Fruit fly (Drosophila melanogaster) whole organism, embryonic: ENCODE data around the gene CG11882.

Source experiments
- Antp ChIP-seq: fragments of 200-800 bp; sonication (Bioruptor generic); optimal IDR thresholded peaks from 3 replicates; lab custom pipeline; 2016; ENCODE audit warnings: missing biosample characterization, missing genetic modification characterization
- CG10267 ChIP-seq: fragments of 200-800 bp; sonication (Bioruptor generic); optimal IDR thresholded peaks from 2 replicates; lab custom pipeline; 2018; ENCODE audit warnings: missing biosample characterization, mild to moderate bottlenecking, missing genetic modification characterization, moderate library complexity
- CG10366 ChIP-seq: fragments of 200-800 bp; sonication (Bioruptor generic); IDR thresholded peaks from 2 replicates; pipeline ENCODE4 v1.3.6; 2022; ENCODE audit warnings: missing biosample characterization, missing genetic modification characterization
- CG10654 ChIP-seq: fragments of 200-800 bp; sonication (Bioruptor generic); optimal IDR thresholded peaks from 2 replicates; lab custom pipeline; 2016; ENCODE audit warnings: missing biosample characterization, missing genetic modification characterization
- CG12219 ChIP-seq: fragments of 200-800 bp; sonication (Bioruptor generic); optimal IDR thresholded peaks from 3 replicates; lab custom pipeline; 2018; ENCODE audit warnings: missing biosample characterization, mild to moderate bottlenecking, missing genetic modification characterization
- CG12942 ChIP-seq: fragments of 200-800 bp; sonication (Bioruptor generic); optimal IDR thresholded peaks from 3 replicates; lab custom pipeline; 2016; ENCODE audit warnings: missing biosample characterization, missing genetic modification characterization
- CG13123 ChIP-seq: fragments of 200-800 bp; sonication (Bioruptor generic); optimal IDR thresholded peaks from 2 replicates; lab custom pipeline; 2016; ENCODE audit warnings: missing biosample characterization, missing genetic modification characterization
- CG30431 ChIP-seq: fragments of 200-800 bp; sonication (Bioruptor generic); optimal IDR thresholded peaks from 2 replicates; lab custom pipeline; 2017; ENCODE audit warnings: missing biosample characterization, missing genetic modification characterization
- CG3847 ChIP-seq: fragments of 200-800 bp; sonication (Bioruptor generic); IDR thresholded peaks from 2 replicates; pipeline ENCODE4 v1.3.6; 2022; ENCODE audit warnings: missing biosample characterization, missing genetic modification characterization
- CG4854 ChIP-seq: fragments of 200-800 bp; sonication (Bioruptor generic); optimal IDR thresholded peaks from 2 replicates; lab custom pipeline; 2016; ENCODE audit warnings: missing biosample characterization, missing genetic modification characterization, inconsistent platforms
- CG5953 ChIP-seq: fragments of 200-800 bp; sonication (Bioruptor generic); IDR thresholded peaks from 2 replicates; pipeline ENCODE4 v1.3.6; 2022; ENCODE audit warnings: missing biosample characterization, missing genetic modification characterization
- CG6175 ChIP-seq: fragments of 200-800 bp; sonication (Bioruptor generic); IDR thresholded peaks from 3 replicates; pipeline ENCODE4 v1.3.6; 2022; ENCODE audit warnings: missing biosample characterization, missing genetic modification characterization
- CG6272 ChIP-seq: fragments of 200-800 bp; sonication (Bioruptor generic); IDR thresholded peaks from 2 replicates; pipeline ENCODE4 v1.3.6; 2022; ENCODE audit warnings: missing biosample characterization, missing genetic modification characterization
- CG6854 ChIP-seq: fragments of 200-800 bp; sonication (Bioruptor generic); optimal IDR thresholded peaks from 3 replicates; lab custom pipeline; 2017; ENCODE audit warnings: missing biosample characterization, mild to moderate bottlenecking, missing genetic modification characterization
- CG7357 ChIP-seq: fragments of 200-800 bp; sonication (Bioruptor generic); IDR thresholded peaks from 3 replicates; pipeline ENCODE4 v1.3.6; 2022; ENCODE audit warnings: missing biosample characterization, missing genetic modification characterization
- CG7928 ChIP-seq: fragments of 200-800 bp; sonication (Bioruptor generic); optimal IDR thresholded peaks from 2 replicates; lab custom pipeline; 2017; ENCODE audit warnings: missing biosample characterization, mild to moderate bottlenecking, missing genetic modification characterization
- CG8281 ChIP-seq: fragments of 200-800 bp; sonication (Bioruptor generic); optimal IDR thresholded peaks from 2 replicates; lab custom pipeline; 2018; ENCODE audit warnings: missing biosample characterization, mild to moderate bottlenecking, missing genetic modification characterization, moderate library complexity
- CG8765 ChIP-seq: fragments of 200-800 bp; sonication (Bioruptor generic); IDR thresholded peaks from 2 replicates; pipeline ENCODE4 v1.3.6; 2022; ENCODE audit warnings: missing biosample characterization, missing genetic modification characterization
- CoRest ChIP-seq: fragments of 200-800 bp; sonication (Bioruptor generic); optimal IDR thresholded peaks from 3 replicates; lab custom pipeline; 2018; ENCODE audit warnings: missing biosample characterization, mild to moderate bottlenecking, missing genetic modification characterization, moderate library complexity
- Dad ChIP-seq: fragments of 200-800 bp; sonication (Bioruptor generic); optimal IDR thresholded peaks from 3 replicates; lab custom pipeline; 2016; ENCODE audit warnings: missing biosample characterization, missing genetic modification characterization
- Dip2 ChIP-seq: fragments of 200-800 bp; sonication (Bioruptor generic); IDR thresholded peaks from 2 replicates; pipeline ENCODE4 v1.3.6; 2022; ENCODE audit warnings: missing biosample characterization, missing genetic modification characterization
- Ets65A ChIP-seq: fragments of 200-800 bp; sonication (Bioruptor generic); peaks from one replicate; lab custom pipeline; 2016; ENCODE audit warnings: missing biosample characterization, missing genetic modification characterization
- H2.0 ChIP-seq: fragments of 200-800 bp; sonication (Bioruptor generic); IDR thresholded peaks from 2 replicates; pipeline ENCODE4 v1.3.6; 2022; ENCODE audit warnings: missing biosample characterization, missing genetic modification characterization
- Hey ChIP-seq: fragments of 200-800 bp; sonication (Bioruptor generic); optimal IDR thresholded peaks from 3 replicates; lab custom pipeline; 2018; ENCODE audit warnings: missing biosample characterization, mild to moderate bottlenecking, missing genetic modification characterization
- HmgZ ChIP-seq: fragments of 200-800 bp; sonication (Bioruptor generic); optimal IDR thresholded peaks from 2 replicates; lab custom pipeline; 2018; ENCODE audit warnings: missing biosample characterization, mild to moderate bottlenecking, missing genetic modification characterization
- Hr3 ChIP-seq: fragments of 200-800 bp; sonication (Bioruptor generic); optimal IDR thresholded peaks from 3 replicates; lab custom pipeline; 2016; ENCODE audit warnings: missing biosample characterization, missing genetic modification characterization
- Oaz ChIP-seq: fragments of 200-800 bp; sonication (Bioruptor generic); IDR thresholded peaks from 2 replicates; pipeline ENCODE4 v1.3.6; 2022; ENCODE audit warnings: missing biosample characterization, missing genetic modification characterization
- Optix ChIP-seq: fragments of 200-800 bp; sonication (Bioruptor generic); IDR thresholded peaks from 3 replicates; pipeline ENCODE4 v1.3.6; 2022; ENCODE audit warnings: missing biosample characterization, missing genetic modification characterization
- Pdp1 ChIP-seq, 2 experiments: fragments of 200-800 bp; sonication (Bioruptor generic); optimal IDR thresholded peaks; 3 replicates each; lab custom pipeline; 2016; ENCODE audit warnings: missing biosample characterization in 2 of 2, missing genetic modification characterization in 2 of 2, mild to moderate bottlenecking in 1 of 2, moderate library complexity in 1 of 2
- Sox102F ChIP-seq: fragments of 200-800 bp; sonication (Bioruptor generic); optimal IDR thresholded peaks from 2 replicates; lab custom pipeline; 2018; ENCODE audit warnings: missing biosample characterization, mild to moderate bottlenecking, missing genetic modification characterization, moderate library complexity
- Stat92E ChIP-seq, 3 experiments: fragments of >200 bp in 2 of 3; fragments of 200-800 bp in 1 of 3; sonication (Bioruptor generic) in 1 of 3; optimal IDR thresholded peaks; 2 replicates each; lab custom pipeline; 2017 to 2019; ENCODE audit warnings: missing biosample characterization in 3 of 3, missing genetic modification characterization in 3 of 3, mild to moderate bottlenecking in 1 of 3, moderate library complexity in 1 of 3
- al ChIP-seq: fragments of 200-800 bp; sonication (Bioruptor generic); IDR thresholded peaks from 2 replicates; pipeline ENCODE4 v1.3.6; 2022; ENCODE audit warnings: missing biosample characterization, missing genetic modification characterization
- ara ChIP-seq: fragments of 200-800 bp; sonication (Bioruptor generic); IDR thresholded peaks from 2 replicates; pipeline ENCODE4 v1.3.6; 2022; ENCODE audit warnings: missing biosample characterization, missing genetic modification characterization
- bcd ChIP-seq: fragments of 200-800 bp; sonication (Bioruptor generic); optimal IDR thresholded peaks from 2 replicates; lab custom pipeline; 2017; ENCODE audit warnings: missing biosample characterization, mild to moderate bottlenecking, missing genetic modification characterization
- btn ChIP-seq: fragments of 200-800 bp; sonication (Bioruptor generic); optimal IDR thresholded peaks from 2 replicates; lab custom pipeline; 2016; ENCODE audit warnings: missing biosample characterization, missing genetic modification characterization
- cad ChIP-seq: fragments of >200 bp; optimal IDR thresholded peaks from 2 replicates; lab custom pipeline; 2017; ENCODE audit warnings: missing biosample characterization, missing genetic modification characterization
- chif ChIP-seq, 2 experiments: fragments of 200-800 bp; sonication (Bioruptor generic); optimal IDR thresholded peaks; 3 replicates each; lab custom pipeline; 2016; ENCODE audit warnings: missing biosample characterization in 2 of 2, missing genetic modification characterization in 2 of 2
- fd3F ChIP-seq: fragments of 200-800 bp; sonication (Bioruptor generic); optimal IDR thresholded peaks from 2 replicates; lab custom pipeline; 2018; ENCODE audit warnings: missing biosample characterization, mild to moderate bottlenecking, missing genetic modification characterization, moderate library complexity
- gem ChIP-seq: fragments of 200-800 bp; sonication (Bioruptor generic); optimal IDR thresholded peaks from 2 replicates; lab custom pipeline; 2019; ENCODE audit warnings: missing biosample characterization, mild to moderate bottlenecking, missing genetic modification characterization, moderate library complexity
- jing ChIP-seq: fragments of 200-800 bp; sonication (Bioruptor generic); optimal IDR thresholded peaks from 2 replicates; lab custom pipeline; 2018; ENCODE audit warnings: missing biosample characterization, mild to moderate bottlenecking, missing genetic modification characterization
- nau ChIP-seq: fragments of 200-800 bp; sonication (Bioruptor generic); optimal IDR thresholded peaks from 3 replicates; lab custom pipeline; 2017; ENCODE audit warnings: missing biosample characterization, mild to moderate bottlenecking, missing genetic modification characterization, missing genetic modification reagents
- onecut ChIP-seq: fragments of 200-800 bp; sonication (Bioruptor generic); IDR thresholded peaks from 2 replicates; pipeline ENCODE4 v1.3.6; 2022; ENCODE audit warnings: missing biosample characterization, missing genetic modification characterization
- otp ChIP-seq: fragments of 200-800 bp; sonication (Bioruptor generic); IDR thresholded peaks from 3 replicates; pipeline ENCODE4, ENCODE4 v1.3.6; 2022; ENCODE audit warnings: missing biosample characterization, missing genetic modification characterization
- peb ChIP-seq: fragments of 200-800 bp; sonication (Bioruptor generic); IDR thresholded peaks from 2 replicates; pipeline ENCODE4 v1.3.6; 2022; ENCODE audit warnings: missing biosample characterization, missing genetic modification characterization
- pita ChIP-seq: fragments of 200-800 bp; sonication (Bioruptor generic); optimal IDR thresholded peaks from 2 replicates; lab custom pipeline; 2017; ENCODE audit warnings: missing biosample characterization, mild to moderate bottlenecking, missing genetic modification characterization
- pum ChIP-seq: fragments of 200-800 bp; sonication (Bioruptor generic); optimal IDR thresholded peaks from 2 replicates; lab custom pipeline; 2016; ENCODE audit warnings: missing biosample characterization, missing genetic modification characterization
- sqz ChIP-seq: fragments of 200-800 bp; sonication (Bioruptor generic); optimal IDR thresholded peaks from 3 replicates; lab custom pipeline; 2018; ENCODE audit warnings: missing biosample characterization, mild to moderate bottlenecking, missing genetic modification characterization
- stwl ChIP-seq: fragments of 200-800 bp; sonication (Bioruptor generic); optimal IDR thresholded peaks from 3 replicates; lab custom pipeline; 2018; ENCODE audit warnings: missing biosample characterization, mild to moderate bottlenecking, missing genetic modification characterization, moderate library complexity
- trem ChIP-seq: fragments of 200-800 bp; optimal IDR thresholded peaks from 3 replicates; lab custom pipeline; 2019; ENCODE audit warnings: missing biosample characterization, mild to moderate bottlenecking, missing genetic modification characterization, moderate library complexity
- unpg ChIP-seq: fragments of 200-800 bp; sonication (Bioruptor generic); optimal IDR thresholded peaks from 3 replicates; lab custom pipeline; 2018; ENCODE audit warnings: missing biosample characterization, mild to moderate bottlenecking, missing genetic modification characterization, moderate library complexity
- zen2 ChIP-seq: fragments of 200-800 bp; sonication (Bioruptor generic); IDR thresholded peaks from 3 replicates; pipeline ENCODE4 v1.3.6; 2022; ENCODE audit warnings: missing biosample characterization, missing genetic modification characterization; ENCODE audit not compliant: partially characterized antibody

Gene CG11882

dm6 chr3R:29124128-29124527 lies 23.8 kb downstream of the CG11882 start (continued):
- TF ChIP-seq H2.0 (GFP tag; lab: Robert Waterston, UW) (peak; percentile 72; the same call in 1 of the 2 replicates), jing (no peak), ara (peak; percentile 82), CG8281 (tag; lab: Kevin White, UChicago) (peak; percentile 5), otp (GFP tag; lab: Robert Waterston, UW) (peak; percentile 61; the same call in 1 of the 3 replicates), Dad (GFP tag; lab: Kevin White, UChicago) (peak; percentile 18), nau (GFP tag; lab: Kevin White, UChicago) (no peak), Sox102F (GFP tag; lab: Kevin White, UChicago) (peak; percentile 70), Antp (GFP tag; lab: Kevin White, UChicago) (peak; percentile 81), trem (tag; lab: Kevin White, UChicago) (peak; percentile 19), Hey (tag; lab: Kevin White, UChicago) (no peak), fd3F (GFP tag; lab: Kevin White, UChicago) (peak; percentile 27), al (GFP tag; lab: Robert Waterston, UW) (peak; percentile 68), gem (peak; percentile 82), Stat92E (GFP tag; optimal IDR thresholded peaks at IDR 0.05; lab: Kevin White, UChicago) (no peak), sqz (GFP tag; lab: Kevin White, UChicago) (no peak), stwl (tag; lab: Kevin White, UChicago) (no peak), CG13123 (GFP tag; lab: Kevin White, UChicago) (peak; percentile 36), CG6175 (GFP tag; lab: Robert Waterston, UW) (0 out of 3 replicates have a peak, but pooled peaks have one; percentile 52), CG12942 (peak; percentile 26), pum (GFP tag; lab: Kevin White, UChicago) (peak; percentile 62), CG12219 (GFP tag; lab: Kevin White, UChicago) (peak; percentile 65), peb (GFP tag; lab: Robert Waterston, UW) (peak; percentile 48; the same call in 1 of the 2 replicates), CG7357 (peak; percentile 63; the same call in 1 of the 3 replicates), unpg (GFP tag; lab: Kevin White, UChicago) (peak; percentile 78), btn (GFP tag; lab: Kevin White, UChicago) (peak; percentile 17), Ets65A (GFP tag; lab: Kevin White, UChicago) (peak; percentile 94), pita (GFP tag; lab: Kevin White, UChicago) (no peak), CG6854 (GFP tag; lab: Kevin White, UChicago) (no peak), Oaz (GFP tag; lab: Robert Waterston, UW) (peak; percentile 29; the same call in 1 of the 2 replicates), CG6272 (GFP tag; lab: Robert Waterston, UW) (peak; percentile 51), Hr3 (peak; percentile 39), bcd (peak; percentile 49), onecut (GFP tag; lab: Robert Waterston, UW) (peak; percentile 59), Dip2 (GFP tag; lab: Robert Waterston, UW) (no peak), CG3847 (GFP tag; lab: Robert Waterston, UW) (peak; percentile 57; the same call in 1 of the 2 replicates), Optix (peak; percentile 76; the same call in 2 of the 3 replicates), HmgZ (tag; lab: Kevin White, UChicago) (no peak), CG8765 (0 out of 2 replicates have a peak, but pooled peaks have one; percentile 21), CG5953 (peak; percentile 41; the same call in 1 of the 2 replicates), CG10654 (peak; percentile 2), CoRest (tag; lab: Kevin White, UChicago) (peak; percentile 64), CG4854 (GFP tag; lab: Kevin White, UChicago) (no peak), Pdp1 (GFP tag; optimal IDR thresholded peaks at IDR 0.05; lab: Kevin White, UChicago) (peak; percentile 69 to 76), cad (no peak), CG10366 (GFP tag; lab: Robert Waterston, UW) (peak; percentile 79), CG10267 (tag; lab: Kevin White, UChicago) (peak; percentile 40), chif (GFP tag; optimal IDR thresholded peaks at IDR 0.05; lab: Kevin White, UChicago) (peak; percentile 19 to 63), zen2 (GFP tag; lab: Robert Waterston, UW) (no peak), CG7928 (GFP tag; lab: Kevin White, UChicago) (no peak), CG30431 (peak; percentile 58)
